Worm (Caenorhabditis elegans): ENCODE data around the gene Y45G5AM.9.
A peak's percentile ranks its signal among the peaks of the same experiment; 100 is the strongest.

Y45G5AM.9 gene

ce11 chrV:4194587-4195211 is at the start of gene Y45G5AM.9 (continued):
- TF ChIP-seq nhr-11 (tag; optimal IDR thresholded peaks at IDR 0.05) (peak; percentile 9), ces-1 (GFP tag; optimal IDR thresholded peaks at IDR 0.05) (no peak), nhr-90 (tag; optimal IDR thresholded peaks at IDR 0.05; ENCODE audit: poor library complexity) (peak; percentile 87), nhr-77 (tag; optimal IDR thresholded peaks at IDR 0.05) (peak; percentile 83), lin-35 (GFP tag; optimal IDR thresholded peaks at IDR 0.05) (peak; percentile 85 to 89), sox-4 (tag; optimal IDR thresholded peaks at IDR 0.05) (peak; percentile 54), tbx-2 (tag; optimal IDR thresholded peaks at IDR 0.05) (peak; percentile 87), jun-1 (tag; optimal IDR thresholded peaks at IDR 0.05) (peak; percentile 60), mep-1 (tag; optimal IDR thresholded peaks at IDR 0.05) (peak; percentile 80), vab-15 (tag; optimal IDR thresholded peaks at IDR 0.05) (no peak), tlp-1 (tag; optimal IDR thresholded peaks at IDR 0.05) (no peak), mab-9 (GFP tag; IDR thresholded peaks at IDR 0.05) (0 out of 2 replicates have a peak, but pooled peaks have one; percentile 26), C04F5.9 (tag; optimal IDR thresholded peaks at IDR 0.05) (no peak), C34B4.2 (tag; optimal IDR thresholded peaks at IDR 0.05) (no peak), grh-1 (GFP tag; IDR thresholded peaks at IDR 0.05) (peak; percentile 79), egl-27 (tag; optimal IDR thresholded peaks at IDR 0.05) (no peak), ama-1 (optimal IDR thresholded peaks at IDR 0.05) (no peak), hpl-2 (GFP tag; optimal IDR thresholded peaks at IDR 0.05) (peak; percentile 3), blmp-1 (tag; optimal IDR thresholded peaks at IDR 0.05) (peak; percentile 43), lsy-2 (tag; optimal IDR thresholded peaks at IDR 0.05) (peak; percentile 87), Y116A8C.19 (tag; optimal IDR thresholded peaks at IDR 0.05; ENCODE audit: borderline replicate concordance) (no peak), nhr-84 (tag; optimal IDR thresholded peaks at IDR 0.05) (no peak), skn-1 (tag; optimal IDR thresholded peaks at IDR 0.05) (peak; percentile 67), nhr-20 (tag; optimal IDR thresholded peaks at IDR 0.05) (peak; percentile 82), pag-3 (tag; optimal IDR thresholded peaks at IDR 0.05; ENCODE audit: borderline replicate concordance, insufficient read depth) (peak; percentile 19), ceh-82 (tag; optimal IDR thresholded peaks at IDR 0.05) (peak; percentile 67 to 93 (median 78)), unc-86 (tag; optimal IDR thresholded peaks at IDR 0.05) (peak; percentile 79), ets-5 (GFP tag; IDR thresholded peaks at IDR 0.05) (no peak), nhr-76 (tag; optimal IDR thresholded peaks at IDR 0.05) (no peak), lin-39 (tag; optimal IDR thresholded peaks at IDR 0.05) (peak; percentile 29), nhr-237 (tag; optimal IDR thresholded peaks at IDR 0.05) (no peak), pax-3 (tag; optimal IDR thresholded peaks at IDR 0.05) (peak; percentile 7), elt-3 (tag; optimal IDR thresholded peaks at IDR 0.05) (peak in 2 of 6 experiments; percentile 33 to 45)

- TF ChIP-seq ceh-82 (tag; optimal IDR thresholded peaks at IDR 0.05) (no peak), nhr-19 (GFP tag; conservative IDR thresholded peaks at IDR 0.05) (no peak), ztf-4 (tag; optimal IDR thresholded peaks at IDR 0.05) (no peak), pqm-1 (tag; optimal IDR thresholded peaks at IDR 0.05) (no peak), rnt-1 (tag; optimal IDR thresholded peaks at IDR 0.05) (no peak), mdl-1 (tag; optimal IDR thresholded peaks at IDR 0.05) (no peak), fkh-8 (tag; optimal IDR thresholded peaks at IDR 0.05) (no peak), nhr-76 (tag; optimal IDR thresholded peaks at IDR 0.05) (no peak), pax-3 (tag; optimal IDR thresholded peaks at IDR 0.05) (no peak), ceh-8 (GFP tag; optimal IDR thresholded peaks at IDR 0.05) (no peak), elt-3 (tag; optimal IDR thresholded peaks at IDR 0.05) (no peak), dsc-1 (tag; optimal IDR thresholded peaks at IDR 0.05) (no peak), skn-1 (tag; optimal IDR thresholded peaks at IDR 0.05) (no peak)
Measured at ce11 chrV:4242431-4242830, 48.0 kb upstream of the Y45G5AM.9 start, which contains the start of gene srt-12. TSS of gene srt-12 (minus strand) at chrV:4242531.
